Worm (Caenorhabditis elegans) whole organism, L2 larva: ENCODE data around the gene copb-2.

ENCODE experiments used
- ZK546.5 ChIP-seq: sonication (generic microtip); optimal IDR thresholded peaks from 2 replicates; lab custom pipeline; 2017; ENCODE audit warnings: missing biosample characterization, missing genetic modification characterization
- alr-1 ChIP-seq: fragments of 150-350 bp; optimal IDR thresholded peaks from 2 replicates; lab custom pipeline; 2014; ENCODE audit warnings: missing biosample characterization, missing genetic modification characterization
- ama-1 ChIP-seq: fragments of 150-350 bp; optimal IDR thresholded peaks from 2 replicates; lab custom pipeline; 2018; ENCODE audit warnings: inconsistent platforms
- ceh-16 ChIP-seq: fragments of 150-350 bp; optimal IDR thresholded peaks from 2 replicates; lab custom pipeline; 2014; ENCODE audit warnings: missing biosample characterization, missing genetic modification characterization
- lin-13 ChIP-seq: fragments of 150-350 bp; optimal IDR thresholded peaks from 2 replicates; lab custom pipeline; 2014; ENCODE audit warnings: missing biosample characterization, missing genetic modification reagents, missing genetic modification characterization
- lin-39 ChIP-seq: fragments of 150-350 bp; optimal IDR thresholded peaks from 2 replicates; lab custom pipeline; 2014; ENCODE audit warnings: missing biosample characterization, missing genetic modification reagents, missing genetic modification characterization
- mab-5 ChIP-seq: fragments of 150-350 bp; optimal IDR thresholded peaks from 2 replicates; lab custom pipeline; 2014; ENCODE audit warnings: missing biosample characterization, missing genetic modification characterization
- nhr-10 ChIP-seq: sonication (generic microtip); optimal IDR thresholded peaks from 2 replicates; lab custom pipeline; 2017; ENCODE audit warnings: missing biosample characterization, missing genetic modification characterization
- nhr-237 ChIP-seq: fragments of 150-350 bp; optimal IDR thresholded peaks from 2 replicates; lab custom pipeline; 2014; ENCODE audit warnings: missing biosample characterization, missing genetic modification characterization
- nhr-25 ChIP-seq: fragments of 150-350 bp; sonication (generic microtip); optimal IDR thresholded peaks from 3 replicates; lab custom pipeline; 2014; ENCODE audit warnings: missing biosample characterization, missing genetic modification characterization
- snpc-4 ChIP-seq: fragments of 150-350 bp; optimal IDR thresholded peaks from 2 replicates; lab custom pipeline; 2014; ENCODE audit warnings: missing biosample characterization, missing genetic modification characterization
- unc-62 ChIP-seq: fragments of 150-350 bp; optimal IDR thresholded peaks from 2 replicates; lab custom pipeline; 2014; ENCODE audit warnings: missing biosample characterization, missing genetic modification reagents, missing genetic modification characterization
- ztf-11 ChIP-seq: sonication (generic microtip); optimal IDR thresholded peaks from 2 replicates; lab custom pipeline; 2017; ENCODE audit warnings: missing biosample characterization, missing genetic modification characterization
- ztf-4 ChIP-seq: fragments of 150-350 bp; optimal IDR thresholded peaks from 2 replicates; lab custom pipeline; 2014; ENCODE audit warnings: missing biosample characterization, missing genetic modification characterization

DNA sequence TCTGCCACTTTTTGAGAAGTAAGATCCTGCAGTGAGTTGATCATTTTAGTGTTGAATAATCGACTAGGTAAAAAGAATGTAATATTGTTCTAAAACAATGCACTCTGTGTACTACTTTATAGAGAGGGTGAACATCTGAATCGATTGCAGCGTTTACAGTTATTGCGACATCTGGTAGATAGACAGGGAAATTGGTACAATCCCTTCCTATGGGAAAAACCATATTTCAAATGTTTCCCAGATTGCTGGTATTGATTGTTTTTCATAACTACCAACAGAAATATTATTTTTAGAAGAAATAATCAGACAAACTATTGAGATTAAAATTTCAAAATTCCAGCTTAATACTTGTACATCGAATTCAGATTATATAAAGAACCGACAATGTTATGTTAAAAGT is 25.5 kb downstream of the copb-2 start, which contains the start of gene gadr-2:
- TF ChIP-seq ztf-11 (tag; lab: Kevin White, UChicago), result no peak
- no peak for TF ChIP-seq unc-62 (GFP tag; lab: Kevin White, UChicago)
- no peak for TF ChIP-seq ceh-16 (tag; lab: Kevin White, UChicago)
- no peak for TF ChIP-seq ztf-4 (tag; lab: Kevin White, UChicago)
- no peak for TF ChIP-seq alr-1 (tag; lab: Kevin White, UChicago)
- no peak for TF ChIP-seq nhr-237
- TF ChIP-seq nhr-25 (tag; lab: Kevin White, UChicago), result no peak
- TF ChIP-seq mab-5 (tag; lab: Kevin White, UChicago), result no peak
- no peak for TF ChIP-seq ZK546.5 (tag; lab: Kevin White, UChicago)
- TF ChIP-seq lin-39 (tag; lab: Kevin White, UChicago), result no peak
- no peak for TF ChIP-seq lin-13 (GFP tag; lab: Kevin White, UChicago)
- no peak for TF ChIP-seq ama-1 (lab: Kevin White, UChicago)
- TF ChIP-seq snpc-4 (tag; lab: Kevin White, UChicago), result no peak
- no peak for TF ChIP-seq nhr-10 (tag; lab: Kevin White, UChicago)
